Fruit fly (Drosophila melanogaster) whole organism, pupa: ENCODE data around the gene bap.

ENCODE experiments used
- CG10348 ChIP-seq: fragments of 200-800 bp; sonication (Bioruptor generic); IDR thresholded peaks from 2 replicates; pipeline ENCODE4 v1.3.6; 2022; ENCODE audit warnings: missing biosample characterization, missing genetic modification characterization
- CG12605 ChIP-seq: fragments of 200-800 bp; sonication (Bioruptor generic); IDR thresholded peaks from 2 replicates; pipeline ENCODE4 v1.3.6; 2022; ENCODE audit warnings: missing biosample characterization, missing genetic modification characterization
- CG13204 ChIP-seq: fragments of 200-800 bp; sonication (Bioruptor generic); optimal IDR thresholded peaks from 2 replicates; lab custom pipeline; 2018; ENCODE audit warnings: missing biosample characterization, mild to moderate bottlenecking, missing genetic modification characterization, moderate library complexity
- CG14655 ChIP-seq: fragments of 200-800 bp; sonication (Bioruptor generic); optimal IDR thresholded peaks from 3 replicates; lab custom pipeline; 2017; ENCODE audit warnings: mild to moderate bottlenecking, missing biosample characterization, missing genetic modification reagents, missing genetic modification characterization
- CG15710 ChIP-seq: fragments of 200-800 bp; sonication (Bioruptor generic); optimal IDR thresholded peaks from 2 replicates; lab custom pipeline; 2018; ENCODE audit warnings: missing biosample characterization, mild to moderate bottlenecking, missing genetic modification characterization, moderate library complexity
- CG17806 ChIP-seq: fragments of 200-800 bp; sonication (Bioruptor generic); optimal IDR thresholded peaks from 2 replicates; lab custom pipeline; 2018; ENCODE audit warnings: missing biosample characterization, mild to moderate bottlenecking, missing genetic modification characterization, moderate library complexity
- CG32121 ChIP-seq: fragments of 200-800 bp; sonication (Bioruptor generic); IDR thresholded peaks from 2 replicates; pipeline ENCODE4 v1.3.6; 2022; ENCODE audit warnings: missing biosample characterization, missing genetic modification characterization
- CG34367 ChIP-seq: fragments of 200-800 bp; sonication (Bioruptor generic); optimal IDR thresholded peaks from 2 replicates; lab custom pipeline; 2018; ENCODE audit warnings: missing biosample characterization, mild to moderate bottlenecking, missing genetic modification characterization
- CG4496 ChIP-seq: fragments of 200-800 bp; sonication (Bioruptor generic); IDR thresholded peaks from 3 replicates; pipeline ENCODE4 v1.3.6; 2022; ENCODE audit warnings: missing biosample characterization, missing genetic modification characterization
- CG8159 ChIP-seq: fragments of 200-800 bp; sonication (Bioruptor generic); optimal IDR thresholded peaks from 3 replicates; lab custom pipeline; 2018; ENCODE audit warnings: missing biosample characterization, mild to moderate bottlenecking, missing genetic modification characterization, moderate library complexity
- CG8301 ChIP-seq: fragments of 200-800 bp; sonication (Bioruptor generic); optimal IDR thresholded peaks from 2 replicates; lab custom pipeline; 2018; ENCODE audit warnings: missing biosample characterization, mild to moderate bottlenecking, missing genetic modification characterization
- CG9948 ChIP-seq: fragments of 200-800 bp; sonication (Bioruptor generic); optimal IDR thresholded peaks from 2 replicates; lab custom pipeline; 2018; ENCODE audit warnings: missing biosample characterization, mild to moderate bottlenecking, missing genetic modification characterization, moderate library complexity
- D1 ChIP-seq: fragments of 200-800 bp; sonication (Bioruptor generic); optimal IDR thresholded peaks from 2 replicates; lab custom pipeline; 2018; ENCODE audit warnings: missing biosample characterization, mild to moderate bottlenecking, missing genetic modification characterization, moderate library complexity
- EcR ChIP-seq: fragments of 200-800 bp; sonication (Bioruptor generic); optimal IDR thresholded peaks from 3 replicates; lab custom pipeline; 2019; ENCODE audit warnings: missing biosample characterization, missing genetic modification characterization, mild to moderate bottlenecking, moderate library complexity, missing genetic modification reagents
- Ets98B ChIP-seq: fragments of 200-800 bp; sonication (Bioruptor generic); IDR thresholded peaks from 2 replicates; pipeline ENCODE4 v1.3.6; 2022; ENCODE audit warnings: missing biosample characterization, missing genetic modification characterization
- Pif1A ChIP-seq: fragments of 200-800 bp; sonication (Bioruptor generic); optimal IDR thresholded peaks from 3 replicates; lab custom pipeline; 2016; ENCODE audit warnings: missing biosample characterization, missing genetic modification characterization
- Pif1B ChIP-seq: fragments of 200-800 bp; sonication (Bioruptor generic); optimal IDR thresholded peaks from 3 replicates; lab custom pipeline; 2016; ENCODE audit warnings: missing biosample characterization, missing genetic modification characterization
- Snoo ChIP-seq: fragments of 200-800 bp; sonication (Bioruptor generic); optimal IDR thresholded peaks from 3 replicates; lab custom pipeline; 2017; ENCODE audit warnings: missing biosample characterization, mild to moderate bottlenecking, missing genetic modification characterization, inconsistent platforms
- fd96Ca ChIP-seq: fragments of 200-800 bp; sonication (Bioruptor generic); IDR thresholded peaks from 3 replicates; pipeline ENCODE4 v1.3.6; 2022; ENCODE audit warnings: missing biosample characterization, missing genetic modification characterization
- gl ChIP-seq: fragments of 200-800 bp; sonication (Bioruptor generic); optimal IDR thresholded peaks from 2 replicates; lab custom pipeline; 2018; ENCODE audit warnings: missing biosample characterization, mild to moderate bottlenecking, missing genetic modification characterization
- rn ChIP-seq: fragments of 200-800 bp; sonication (Bioruptor generic); IDR thresholded peaks from 2 replicates; pipeline ENCODE4 v1.3.6; 2022; ENCODE audit warnings: missing biosample characterization, missing genetic modification characterization

The bap gene

DNA sequence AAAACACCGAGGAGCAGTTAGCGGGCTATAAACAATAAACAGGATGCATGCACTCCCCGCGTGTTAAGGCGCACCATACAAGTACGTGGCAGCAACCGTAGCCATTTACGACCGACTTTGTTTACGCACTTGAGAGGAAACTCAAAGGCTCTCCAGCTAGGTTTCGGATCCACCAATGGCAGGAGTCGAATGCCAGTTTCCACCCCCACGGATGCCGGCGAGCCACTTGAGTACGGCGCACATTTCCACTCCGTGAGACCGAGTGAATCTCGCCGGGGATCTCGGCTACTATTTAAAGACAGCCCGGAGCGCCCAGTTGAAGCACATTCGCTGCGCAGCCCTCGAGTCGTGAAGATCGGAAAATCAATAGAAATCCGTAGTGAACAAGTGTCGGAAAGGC, at the start of gene bap:
bap (plus strand) TSS at position 317 of the 400 bp plus-strand sequence.
- TF ChIP-seq EcR (GFP tag; lab: Kevin White, UChicago) (no peak), Pif1A (GFP tag; lab: Kevin White, UChicago) (no peak), CG8301 (tag; lab: Kevin White, UChicago) (no peak), CG17806 (no peak), D1 (tag; lab: Kevin White, UChicago) (no peak), Snoo (tag; lab: Kevin White, UChicago) (no peak)

DNA sequence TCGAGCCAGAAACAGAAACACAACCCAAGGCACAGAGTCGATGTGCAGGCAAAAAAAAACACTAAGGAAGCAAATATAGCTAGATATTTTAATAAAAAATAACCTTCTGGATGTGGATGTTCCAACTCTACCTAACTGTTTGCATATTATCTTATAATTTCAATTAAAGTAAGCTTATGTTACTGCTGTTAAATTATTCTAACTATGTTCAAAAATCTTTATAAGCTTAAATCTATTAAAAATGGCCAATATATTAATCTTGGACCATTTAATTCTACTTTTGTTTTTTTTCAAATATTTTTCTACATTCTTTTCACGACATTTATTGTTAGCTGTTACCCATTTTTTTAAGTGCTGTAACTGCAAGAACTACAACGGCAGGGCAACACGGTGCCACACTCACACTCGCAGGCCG, 49.7 kb upstream of the bap start:
- TF ChIP-seq rn (GFP tag; lab: Robert Waterston, UW) (no peak), CG12605 (no peak), Snoo (tag; lab: Kevin White, UChicago) (peak; percentile 54), CG14655 (peak; percentile 57), CG4496 (GFP tag; lab: Robert Waterston, UW) (no peak), CG10348 (GFP tag; lab: Robert Waterston, UW) (no peak), CG32121 (GFP tag; lab: Robert Waterston, UW) (no peak), gl (tag; lab: Kevin White, UChicago) (no peak), Pif1B (GFP tag; lab: Kevin White, UChicago) (peak; percentile 0), CG9948 (tag; lab: Kevin White, UChicago) (peak; percentile 70), CG13204 (GFP tag; lab: Kevin White, UChicago) (no peak), fd96Ca (no peak), CG34367 (tag; lab: Kevin White, UChicago) (peak; percentile 23), Pif1A (GFP tag; lab: Kevin White, UChicago) (peak; percentile 21), CG17806 (peak; percentile 56), Ets98B (no peak), CG8301 (tag; lab: Kevin White, UChicago) (peak; percentile 10), D1 (tag; lab: Kevin White, UChicago) (no peak), CG8159 (peak; percentile 79), EcR (GFP tag; lab: Kevin White, UChicago) (no peak), CG15710 (peak; percentile 59)

DNA sequence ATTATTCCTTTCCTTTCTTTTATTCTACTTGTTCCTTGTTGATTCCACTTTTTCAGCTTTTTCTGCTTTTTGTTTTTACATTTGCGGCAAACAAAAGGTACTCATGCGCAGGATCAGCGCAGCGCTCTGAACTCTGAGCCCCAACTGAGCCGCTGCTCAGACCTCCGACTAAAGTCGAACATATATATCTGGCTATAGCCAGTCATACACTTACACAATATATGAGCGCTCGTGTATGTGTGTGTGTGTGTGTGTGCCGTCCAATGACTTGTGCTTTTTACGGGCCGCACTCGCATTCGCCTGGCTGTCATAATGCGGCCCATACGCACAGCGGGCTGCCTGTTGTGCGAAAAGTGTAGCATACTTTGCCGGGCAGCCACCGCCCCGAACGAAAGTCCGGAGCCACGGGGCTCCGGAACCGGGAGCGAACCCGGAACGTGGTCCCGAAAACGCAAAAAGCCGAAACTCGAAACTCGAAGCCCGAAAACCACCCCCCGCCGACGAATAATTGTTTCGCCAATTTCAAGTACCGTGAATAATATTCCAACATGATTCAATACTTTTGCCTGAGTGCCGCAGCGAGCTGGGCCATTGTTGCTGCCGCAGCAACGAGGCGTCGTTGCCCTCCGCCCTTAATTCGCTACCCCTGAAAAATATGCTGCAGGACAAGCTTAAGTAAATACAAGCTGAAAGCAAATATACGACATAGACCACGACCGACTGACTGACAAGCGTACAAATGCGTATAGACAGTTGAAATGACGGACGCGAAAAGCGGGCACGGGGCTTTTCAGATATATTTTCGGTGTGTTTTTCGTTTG, 49.0 kb upstream of the bap start:
- TF ChIP-seq Ets98B (no peak), CG13204 (GFP tag; lab: Kevin White, UChicago) (peak; percentile 7)

DNA sequence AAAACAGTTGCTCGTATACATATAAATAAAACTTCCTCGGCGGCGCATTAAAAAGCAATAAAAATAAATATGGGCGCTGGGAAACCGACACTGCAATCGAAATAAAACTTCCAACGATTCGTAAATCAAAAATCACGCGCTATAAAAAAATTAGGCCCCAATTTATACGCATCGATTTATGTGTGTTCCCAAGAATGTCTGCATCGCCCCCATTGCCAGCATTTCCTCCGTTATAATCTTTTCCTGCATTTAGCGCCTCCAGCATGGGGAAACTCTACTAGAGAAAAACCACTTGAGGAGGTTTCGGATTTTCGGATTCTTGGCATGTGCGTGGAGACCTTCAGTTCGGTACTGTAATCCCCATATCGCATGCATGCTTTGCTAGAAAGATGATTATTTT, 45.5 kb upstream of the bap start:
- no peak for TF ChIP-seq gl (tag; lab: Kevin White, UChicago)
- no peak for TF ChIP-seq CG8301 (tag; lab: Kevin White, UChicago)
- no peak for TF ChIP-seq Pif1A (GFP tag; lab: Kevin White, UChicago)
- TF ChIP-seq CG9948 (tag; lab: Kevin White, UChicago) = no peak
- no peak for TF ChIP-seq CG4496 (GFP tag; lab: Robert Waterston, UW)

DNA sequence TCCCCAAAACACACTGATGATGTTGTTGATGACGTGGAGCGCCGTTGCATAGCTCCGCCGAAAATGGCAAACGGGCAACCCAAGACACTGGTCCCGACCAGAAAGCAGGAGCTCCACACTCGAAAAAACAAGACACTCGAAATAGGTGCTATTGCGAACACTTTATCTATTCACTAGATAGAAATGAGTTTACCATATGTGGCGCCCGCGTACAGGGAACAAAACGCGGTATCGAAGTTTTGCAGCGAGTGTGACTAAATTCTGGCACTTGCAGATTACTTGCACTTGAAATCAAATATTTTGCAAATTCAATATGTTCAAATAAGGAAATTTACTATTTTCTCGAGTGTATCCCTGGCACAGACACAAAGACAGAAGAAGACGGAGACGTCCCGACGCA, 43.7 kb upstream of the bap start:
- no peak for TF ChIP-seq rn (GFP tag; lab: Robert Waterston, UW)
- peak; percentile 29 for TF ChIP-seq Snoo (tag; lab: Kevin White, UChicago)
- peak; percentile 64 for TF ChIP-seq Pif1B (GFP tag; lab: Kevin White, UChicago)
- TF ChIP-seq gl (tag; lab: Kevin White, UChicago) = peak; percentile 54
- TF ChIP-seq Pif1A (GFP tag; lab: Kevin White, UChicago) = peak; percentile 72
- TF ChIP-seq CG15710 = peak; percentile 66
- TF ChIP-seq CG8301 (tag; lab: Kevin White, UChicago) = peak; percentile 86
- TF ChIP-seq CG17806 = peak; percentile 72
- TF ChIP-seq CG13204 (GFP tag; lab: Kevin White, UChicago) = peak; percentile 36
- TF ChIP-seq fd96Ca = peak; percentile 82
- TF ChIP-seq CG12605 = 0 out of 2 replicates have a peak, but pooled peaks have one; percentile 33
- TF ChIP-seq CG8159 = peak; percentile 77
- TF ChIP-seq CG34367 (tag; lab: Kevin White, UChicago) = peak; percentile 63
- TF ChIP-seq CG4496 (GFP tag; lab: Robert Waterston, UW) = peak; percentile 65
- peak; percentile 85 for TF ChIP-seq CG14655
- no peak for TF ChIP-seq CG10348 (GFP tag; lab: Robert Waterston, UW)
- peak; percentile 46 for TF ChIP-seq Ets98B
- TF ChIP-seq CG32121 (GFP tag; lab: Robert Waterston, UW) = 0 out of 2 replicates have a peak, but pooled peaks have one; percentile 43
- TF ChIP-seq EcR (GFP tag; lab: Kevin White, UChicago) = no peak
- no peak for TF ChIP-seq D1 (tag; lab: Kevin White, UChicago)
- peak; percentile 69 for TF ChIP-seq CG9948 (tag; lab: Kevin White, UChicago)

DNA sequence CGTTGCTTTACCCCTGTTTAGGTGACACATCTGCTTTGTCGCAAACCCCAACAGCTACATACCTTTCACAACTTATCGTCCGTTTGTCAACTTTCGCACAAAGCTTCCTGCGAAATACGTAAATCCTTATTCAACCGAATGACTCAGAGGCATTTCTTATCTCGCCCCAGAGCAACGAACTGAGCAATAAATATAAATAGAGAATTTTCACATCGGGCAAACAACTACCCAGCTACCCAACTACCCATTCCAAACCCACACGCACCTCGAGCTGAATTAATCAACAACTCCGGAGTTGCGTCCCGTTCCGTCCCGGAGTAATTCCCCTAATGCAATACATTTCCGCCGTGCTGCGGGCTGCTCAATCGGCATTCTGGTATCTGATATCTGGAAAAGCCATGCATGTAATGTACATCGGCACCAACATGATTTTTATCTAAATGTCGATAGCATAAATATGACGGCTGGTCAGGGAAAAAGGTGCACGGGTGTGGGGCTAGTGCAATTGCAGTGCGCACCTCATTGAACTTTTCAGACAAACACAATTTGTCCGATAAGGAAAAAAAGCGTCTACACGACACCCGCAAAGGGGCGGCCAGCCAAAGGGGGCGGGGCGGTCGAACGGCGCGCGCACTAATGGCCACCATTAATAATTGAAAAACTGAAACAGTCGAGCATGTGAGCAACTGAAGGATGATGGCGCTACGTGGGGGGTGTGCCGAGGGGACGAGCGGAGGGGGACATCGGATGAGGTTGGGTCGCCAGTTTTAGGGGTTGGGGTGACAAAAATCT, 41.5 kb upstream of the bap start:
- no peak for TF ChIP-seq D1 (tag; lab: Kevin White, UChicago)
- TF ChIP-seq fd96Ca = 0 out of 3 replicates have a peak, but pooled peaks have one; percentile 26
- TF ChIP-seq Pif1A (GFP tag; lab: Kevin White, UChicago) = no peak
- TF ChIP-seq CG34367 (tag; lab: Kevin White, UChicago) = no peak
- TF ChIP-seq CG10348 (GFP tag; lab: Robert Waterston, UW) = no peak
- TF ChIP-seq gl (tag; lab: Kevin White, UChicago) = no peak
- no peak for TF ChIP-seq CG8301 (tag; lab: Kevin White, UChicago)
- TF ChIP-seq Snoo (tag; lab: Kevin White, UChicago) = no peak
- peak; percentile 87 for TF ChIP-seq EcR (GFP tag; lab: Kevin White, UChicago)
- TF ChIP-seq CG8159 = no peak
- TF ChIP-seq CG13204 (GFP tag; lab: Kevin White, UChicago) = peak; percentile 11
- TF ChIP-seq CG9948 (tag; lab: Kevin White, UChicago) = no peak
- no peak for TF ChIP-seq CG14655
- TF ChIP-seq Pif1B (GFP tag; lab: Kevin White, UChicago) = no peak
- no peak for TF ChIP-seq Ets98B
